Fruit fly (Drosophila melanogaster) whole organism, wandering third instar larva: ENCODE results near the gene fend.

Experiments used
- CrebA ChIP-seq: fragments of 200-800 bp; sonication (Bioruptor generic); optimal IDR thresholded peaks from 2 replicates; lab custom pipeline; 2016; ENCODE audit warnings: missing biosample characterization, mild to moderate bottlenecking, missing genetic modification characterization, borderline replicate concordance
- Dif ChIP-seq: fragments of 200-275, 200-300 bp; sonication (Bioruptor generic); optimal IDR thresholded peaks from 2 replicates; lab custom pipeline; 2018; ENCODE audit warnings: missing biosample characterization, missing genetic modification characterization; ENCODE audit not compliant: partially characterized antibody
- Hnf4 ChIP-seq: fragments of 200-800 bp; sonication (Bioruptor generic); optimal IDR thresholded peaks from 2 replicates; lab custom pipeline; 2016; ENCODE audit warnings: missing biosample characterization, mild to moderate bottlenecking, missing genetic modification characterization
- Hr78 ChIP-seq: fragments of >200 bp; optimal IDR thresholded peaks from 2 replicates; lab custom pipeline; 2017; ENCODE audit warnings: missing biosample characterization, missing genetic modification characterization
- Hr83 ChIP-seq: fragments of 200-300 bp; sonication (Bioruptor generic); optimal IDR thresholded peaks from 2 replicates; lab custom pipeline; 2016; ENCODE audit warnings: missing biosample characterization, mild to moderate bottlenecking, missing genetic modification characterization, moderate library complexity; ENCODE audit not compliant: poor library complexity, severe bottlenecking
- Jra ChIP-seq: sonication (Bioruptor generic); optimal IDR thresholded peaks from 2 replicates; lab custom pipeline; 2016; ENCODE audit warnings: missing biosample characterization, missing genetic modification characterization
- Mio ChIP-seq: sonication (Bioruptor generic); optimal IDR thresholded peaks from 2 replicates; lab custom pipeline; 2016; ENCODE audit warnings: missing biosample characterization, missing genetic modification characterization
- Myc ChIP-seq: fragments of >200 bp; optimal IDR thresholded peaks from 2 replicates; lab custom pipeline; 2017
- N ChIP-seq: fragments of >200 bp; optimal IDR thresholded peaks from 2 replicates; lab custom pipeline; 2018; ENCODE audit warnings: missing biosample characterization, missing external identifiers, missing genetic modification characterization
- OdsH ChIP-seq: fragments of 200-800 bp; sonication (Bioruptor generic); optimal IDR thresholded peaks from 2 replicates; lab custom pipeline; 2016; ENCODE audit warnings: missing biosample characterization, mild to moderate bottlenecking, missing genetic modification characterization
- Rel ChIP-seq, 2 experiments: fragments of 200-800 bp; sonication (Bioruptor generic) in 1 of 2; optimal IDR thresholded peaks; 2 replicates in 1 of 2; 3 replicates in 1 of 2; lab custom pipeline; 2016 to 2019; ENCODE audit warnings: mild to moderate bottlenecking in 2 of 2, missing biosample characterization in 2 of 2, missing genetic modification characterization in 2 of 2, moderate library complexity in 1 of 2
- Sp1 ChIP-seq: fragments of 200-800 bp; sonication (Bioruptor generic); optimal IDR thresholded peaks from 3 replicates; lab custom pipeline; 2019; ENCODE audit warnings: missing biosample characterization, mild to moderate bottlenecking, missing genetic modification characterization, moderate library complexity
- br ChIP-seq: fragments of 200-800 bp; sonication (Bioruptor generic); optimal IDR thresholded peaks from 2 replicates; lab custom pipeline; 2016; ENCODE audit warnings: missing biosample characterization, missing genetic modification characterization
- brk ChIP-seq: fragments of 200-800 bp; sonication (Bioruptor generic); optimal IDR thresholded peaks from 2 replicates; lab custom pipeline; 2016; ENCODE audit warnings: missing biosample characterization, mild to moderate bottlenecking, missing genetic modification characterization
- dl ChIP-seq, 2 experiments: fragments of 175-275, 200-275 bp in 1 of 2; fragments of 200-275 bp in 1 of 2; sonication (Bioruptor generic); optimal IDR thresholded peaks; lab custom pipeline; 2018; ENCODE audit warnings: mild to moderate bottlenecking in 2 of 2, missing biosample characterization in 2 of 2, missing genetic modification characterization in 2 of 2, moderate library complexity in 2 of 2; ENCODE audit not compliant: partially characterized antibody in 2 of 2, insufficient read depth in 1 of 2
- dmrt93B ChIP-seq: fragments of 200-800 bp; sonication (Bioruptor generic); optimal IDR thresholded peaks from 2 replicates; lab custom pipeline; 2018; ENCODE audit warnings: missing biosample characterization, mild to moderate bottlenecking, missing genetic modification characterization
- dsf ChIP-seq: sonication (Bioruptor generic); optimal IDR thresholded peaks from 2 replicates; lab custom pipeline; 2016; ENCODE audit warnings: missing biosample characterization, missing genetic modification characterization, borderline replicate concordance
- foxo ChIP-seq, 2 experiments: fragments of 200-800 bp; sonication (Bioruptor generic); optimal IDR thresholded peaks; 2 replicates in 1 of 2; 3 replicates in 1 of 2; lab custom pipeline; 2016 to 2017; ENCODE audit warnings: missing biosample characterization in 2 of 2, missing genetic modification characterization in 2 of 2
- fru ChIP-seq: fragments of 200-800 bp; sonication (Bioruptor generic); optimal IDR thresholded peaks from 3 replicates; lab custom pipeline; 2016; ENCODE audit warnings: missing biosample characterization, mild to moderate bottlenecking, missing genetic modification characterization
- h ChIP-seq: fragments of 200-800 bp; sonication (Bioruptor generic); optimal IDR thresholded peaks from 3 replicates; lab custom pipeline; 2016; ENCODE audit warnings: missing biosample characterization, mild to moderate bottlenecking, missing genetic modification characterization
- jim ChIP-seq: fragments of 175-275, 200-325 bp; sonication (Bioruptor generic); optimal IDR thresholded peaks from 2 replicates; lab custom pipeline; 2016; ENCODE audit warnings: missing biosample characterization, mild to moderate bottlenecking, missing genetic modification characterization
- psq ChIP-seq: fragments of 200-800 bp; sonication (Bioruptor generic); optimal IDR thresholded peaks from 3 replicates; lab custom pipeline; 2017; ENCODE audit warnings: missing biosample characterization, mild to moderate bottlenecking, missing genetic modification characterization, moderate library complexity
- rgr ChIP-seq: fragments of 200-800 bp; sonication (Bioruptor generic); optimal IDR thresholded peaks from 3 replicates; lab custom pipeline; 2016; ENCODE audit warnings: missing biosample characterization, mild to moderate bottlenecking, missing genetic modification characterization
- sage ChIP-seq: fragments of 200-800 bp; sonication (Bioruptor generic); optimal IDR thresholded peaks from 2 replicates; lab custom pipeline; 2016; ENCODE audit warnings: missing biosample characterization, mild to moderate bottlenecking, missing genetic modification characterization
- usp ChIP-seq: fragments of >200 bp; optimal IDR thresholded peaks from 2 replicates; lab custom pipeline; 2017; ENCODE audit warnings: missing biosample characterization, missing genetic modification characterization
- woc ChIP-seq: sonication (Bioruptor generic); optimal IDR thresholded peaks from 2 replicates; lab custom pipeline; 2016; ENCODE audit warnings: missing biosample characterization, mild to moderate bottlenecking, missing genetic modification characterization

The fend gene

dm6 chrX:9164510-9165506 lies 29.9 kb upstream of the fend start:
- TF ChIP-seq woc (GFP tag; lab: Kevin White, UChicago), result peak; percentile 37
- no peak for TF ChIP-seq Myc (lab: Kevin White, UChicago)
- TF ChIP-seq sage (GFP tag; lab: Kevin White, UChicago), result no peak
- TF ChIP-seq Hr78, result no peak

dm6 chrX:9163645-9164509 lies 29.0 kb upstream of the fend start:
- TF ChIP-seq usp (GFP tag; lab: Kevin White, UChicago), result no peak
- no peak for TF ChIP-seq dsf (GFP tag; lab: Kevin White, UChicago)
- TF ChIP-seq Myc (lab: Kevin White, UChicago), result peak; percentile 64
- no peak for TF ChIP-seq br (GFP tag; lab: Kevin White, UChicago)
- TF ChIP-seq psq (GFP tag; lab: Kevin White, UChicago), result peak; percentile 50
- no peak for TF ChIP-seq Jra (GFP tag; lab: Kevin White, UChicago)
- TF ChIP-seq N (GFP tag; lab: Kevin White, UChicago), result peak; percentile 44
- no peak for TF ChIP-seq Hnf4 (GFP tag; lab: Kevin White, UChicago)
- peak; percentile 65 for TF ChIP-seq Rel (GFP tag; optimal IDR thresholded peaks at IDR 0.05; lab: Kevin White, UChicago)
- peak; percentile 32 for TF ChIP-seq Rel (tag; optimal IDR thresholded peaks at IDR 0.05; lab: Kevin White, UChicago)
- peak; percentile 85 for TF ChIP-seq Dif (GFP tag; lab: Kevin White, UChicago)
- TF ChIP-seq dl (GFP tag; optimal IDR thresholded peaks at IDR 0.05; lab: Kevin White, UChicago; ENCODE audit: insufficient read depth in 1 of 2, partially characterized antibody in 2 of 2), result peak; percentile 49 to 56
- no peak for TF ChIP-seq rgr

DNA sequence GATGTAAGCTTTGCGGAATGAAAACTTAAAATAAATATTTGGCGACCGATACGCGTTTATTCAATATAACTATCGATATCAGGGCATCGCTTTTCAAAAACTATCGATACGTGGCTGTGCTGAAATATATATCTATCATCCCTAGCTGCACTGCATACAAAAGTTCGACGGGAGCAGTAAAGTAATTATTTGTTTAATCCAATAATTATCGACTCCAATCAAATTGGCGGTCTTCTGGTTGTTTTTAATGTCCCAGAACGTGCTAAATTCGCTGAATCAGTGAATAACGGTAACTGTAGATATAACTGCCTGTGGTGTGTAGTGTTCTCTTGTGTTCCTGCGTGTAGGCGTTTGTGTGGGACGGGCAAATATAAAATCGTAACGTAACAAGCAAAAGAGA lies 28.2 kb upstream of the fend start, which contains the start of gene mei-P26:
mei-P26 (plus strand) TSS at position 146 of the 400 bp plus-strand sequence.
- TF ChIP-seq fru (GFP tag; lab: Kevin White, UChicago), result peak; percentile 3
- TF ChIP-seq Rel (GFP tag; optimal IDR thresholded peaks at IDR 0.05; lab: Kevin White, UChicago), result no peak
- peak; percentile 64 for TF ChIP-seq Rel (tag; optimal IDR thresholded peaks at IDR 0.05; lab: Kevin White, UChicago)
- TF ChIP-seq Hr83 (GFP tag; lab: Kevin White, UChicago), result peak; percentile 3
- TF ChIP-seq rgr, result peak; percentile 22
- no peak for TF ChIP-seq psq (GFP tag; lab: Kevin White, UChicago)
- peak; percentile 18 for TF ChIP-seq Jra (GFP tag; lab: Kevin White, UChicago)
- TF ChIP-seq brk, result no peak

dm6 chrX:9161912-9162311 lies 27.0 kb upstream of the fend start, which contains the start of the genes Zpr1 and CG44532:
TSS of gene Zpr1 (minus strand) at chrX:9162090.
TSS of gene CG44532 (plus strand) at chrX:9162092.
- TF ChIP-seq dmrt93B (GFP tag; lab: Kevin White, UChicago) (no peak), usp (GFP tag; lab: Kevin White, UChicago) (no peak), dsf (GFP tag; lab: Kevin White, UChicago) (no peak), h (GFP tag; lab: Kevin White, UChicago) (no peak), Rel (GFP tag; optimal IDR thresholded peaks at IDR 0.05; lab: Kevin White, UChicago) (no peak), Rel (tag; optimal IDR thresholded peaks at IDR 0.05; lab: Kevin White, UChicago) (peak; percentile 97), Myc (lab: Kevin White, UChicago) (peak; percentile 13), rgr (no peak), OdsH (GFP tag; lab: Kevin White, UChicago) (no peak), N (GFP tag; lab: Kevin White, UChicago) (no peak), fru (GFP tag; lab: Kevin White, UChicago) (no peak), Jra (GFP tag; lab: Kevin White, UChicago) (no peak), Mio (GFP tag; lab: Kevin White, UChicago) (no peak), Sp1 (GFP tag; lab: Kevin White, UChicago) (no peak), CrebA (no peak), jim (GFP tag; lab: Kevin White, UChicago) (no peak), foxo (GFP tag; optimal IDR thresholded peaks at IDR 0.05; lab: Kevin White, UChicago) (no peak)
- TF ChIP-seq, all 38 proteins: peak for 2
